Fruit fly (Drosophila melanogaster) whole organism, embryonic: Measurements from ENCODE around the gene Gk2.

Experiments used
- Adf1 ChIP-seq: fragments of 200-800 bp; sonication (Bioruptor generic); IDR thresholded peaks from 2 replicates; pipeline ENCODE4 v1.3.6; 2022; ENCODE audit warnings: missing biosample characterization, missing genetic modification characterization
- Atf-2 ChIP-seq: fragments of 200-800 bp; sonication (Bioruptor generic); optimal IDR thresholded peaks from 2 replicates; lab custom pipeline; 2016; ENCODE audit warnings: missing biosample characterization, missing genetic modification characterization
- B-H1 ChIP-seq: fragments of 200-800 bp; sonication (Bioruptor generic); IDR thresholded peaks from 3 replicates; pipeline ENCODE4 v1.3.6; 2022; ENCODE audit warnings: missing biosample characterization, missing genetic modification characterization
- BEAF-32 ChIP-seq: fragments of 200-800 bp; sonication (Bioruptor generic); optimal IDR thresholded peaks from 3 replicates; lab custom pipeline; 2017; ENCODE audit warnings: missing biosample characterization, missing genetic modification characterization, mild to moderate bottlenecking, moderate library complexity, missing genetic modification reagents
- Bgb ChIP-seq: fragments of 200-800 bp; sonication (Bioruptor generic); IDR thresholded peaks from 2 replicates; pipeline ENCODE4 v1.3.6; 2022; ENCODE audit warnings: missing biosample characterization, missing genetic modification characterization; ENCODE audit not compliant: partially characterized antibody
- CG13894 ChIP-seq: fragments of 200-800 bp; sonication (Bioruptor generic); optimal IDR thresholded peaks from 3 replicates; lab custom pipeline; 2018; ENCODE audit warnings: missing biosample characterization, mild to moderate bottlenecking, missing genetic modification characterization, moderate library complexity
- CG15696 ChIP-seq: fragments of 200-800 bp; sonication (Bioruptor generic); optimal IDR thresholded peaks from 2 replicates; lab custom pipeline; 2019; ENCODE audit warnings: missing biosample characterization, mild to moderate bottlenecking, missing genetic modification characterization, moderate library complexity
- CG1603 ChIP-seq: fragments of 200-800 bp; sonication (Bioruptor generic); optimal IDR thresholded peaks from 2 replicates; lab custom pipeline; 2019; ENCODE audit warnings: missing biosample characterization, mild to moderate bottlenecking, missing genetic modification characterization, moderate library complexity
- CG18764 ChIP-seq: fragments of 200-800 bp; sonication (Bioruptor generic); optimal IDR thresholded peaks from 3 replicates; lab custom pipeline; 2016; ENCODE audit warnings: missing biosample characterization, missing genetic modification characterization
- CG2712 ChIP-seq: fragments of 200-800 bp; optimal IDR thresholded peaks from 3 replicates; lab custom pipeline; 2019; ENCODE audit warnings: missing biosample characterization, mild to moderate bottlenecking, missing genetic modification characterization, moderate library complexity
- CG31224 ChIP-seq: fragments of 200-800 bp; sonication (Bioruptor generic); IDR thresholded peaks from 2 replicates; pipeline ENCODE4 v1.3.6; 2022; ENCODE audit warnings: missing biosample characterization, missing genetic modification characterization
- CG3163 ChIP-seq: fragments of 200-800 bp; sonication (Bioruptor generic); optimal IDR thresholded peaks from 3 replicates; lab custom pipeline; 2016; ENCODE audit warnings: missing biosample characterization, missing genetic modification characterization
- CG3281 ChIP-seq: fragments of 200-800 bp; sonication (Bioruptor generic); optimal IDR thresholded peaks from 3 replicates; lab custom pipeline; 2017; ENCODE audit warnings: missing biosample characterization, mild to moderate bottlenecking, missing genetic modification characterization
- CG8924 ChIP-seq: fragments of 200-800 bp; optimal IDR thresholded peaks from 3 replicates; lab custom pipeline; 2019; ENCODE audit warnings: missing biosample characterization, mild to moderate bottlenecking, missing genetic modification characterization, moderate library complexity
- CG9215 ChIP-seq: fragments of 200-800 bp; sonication (Bioruptor generic); IDR thresholded peaks from 2 replicates; pipeline ENCODE4 v1.3.6; 2022; ENCODE audit warnings: missing biosample characterization, missing genetic modification characterization
- CG9437 ChIP-seq: fragments of 200-800 bp; sonication (Bioruptor generic); optimal IDR thresholded peaks from 2 replicates; lab custom pipeline; 2018; ENCODE audit warnings: missing biosample characterization, mild to moderate bottlenecking, missing genetic modification characterization
- CoRest ChIP-seq: fragments of 200-800 bp; sonication (Bioruptor generic); optimal IDR thresholded peaks from 3 replicates; lab custom pipeline; 2018; ENCODE audit warnings: missing biosample characterization, mild to moderate bottlenecking, missing genetic modification characterization, moderate library complexity
- Dek ChIP-seq: fragments of 200-800 bp; sonication (Bioruptor generic); optimal IDR thresholded peaks from 3 replicates; lab custom pipeline; 2019; ENCODE audit warnings: missing biosample characterization, mild to moderate bottlenecking, missing genetic modification characterization, moderate library complexity
- Ets97D ChIP-seq: fragments of 200-800 bp; sonication (Bioruptor generic); optimal IDR thresholded peaks from 3 replicates; lab custom pipeline; 2016; ENCODE audit warnings: missing biosample characterization, missing genetic modification characterization
- Fer3 ChIP-seq: fragments of 200-800 bp; sonication (Bioruptor generic); optimal IDR thresholded peaks from 2 replicates; lab custom pipeline; 2018; ENCODE audit warnings: missing biosample characterization, mild to moderate bottlenecking, missing genetic modification characterization, moderate library complexity
- Gug ChIP-seq: fragments of 200-800 bp; sonication (Bioruptor generic); IDR thresholded peaks from 4 replicates; pipeline ENCODE4 v1.3.6; 2022; ENCODE audit warnings: missing biosample characterization, missing genetic modification characterization
- Lhr ChIP-seq: fragments of 200-800 bp; sonication (Bioruptor generic); optimal IDR thresholded peaks from 3 replicates; lab custom pipeline; 2017; ENCODE audit warnings: mild to moderate bottlenecking, missing biosample characterization, missing genetic modification reagents, missing genetic modification characterization
- MESR4 ChIP-seq: fragments of 200-800 bp; sonication (Bioruptor generic); optimal IDR thresholded peaks from 2 replicates; lab custom pipeline; 2018; ENCODE audit warnings: missing biosample characterization, mild to moderate bottlenecking, missing genetic modification characterization, moderate library complexity
- Pdp1 ChIP-seq, 2 experiments: fragments of 200-800 bp; sonication (Bioruptor generic); optimal IDR thresholded peaks; 3 replicates each; lab custom pipeline; 2016; ENCODE audit warnings: missing biosample characterization in 2 of 2, missing genetic modification characterization in 2 of 2, mild to moderate bottlenecking in 1 of 2, moderate library complexity in 1 of 2
- Stat92E ChIP-seq, 3 experiments: fragments of >200 bp in 2 of 3; fragments of 200-800 bp in 1 of 3; sonication (Bioruptor generic) in 1 of 3; optimal IDR thresholded peaks; 2 replicates each; lab custom pipeline; 2017 to 2019; ENCODE audit warnings: missing biosample characterization in 3 of 3, missing genetic modification characterization in 3 of 3, mild to moderate bottlenecking in 1 of 3, moderate library complexity in 1 of 3
- ash1 ChIP-seq: fragments of 200-800 bp; sonication (Bioruptor generic); optimal IDR thresholded peaks from 2 replicates; lab custom pipeline; 2018; ENCODE audit warnings: missing biosample characterization, mild to moderate bottlenecking, missing genetic modification characterization
- bab2 ChIP-seq: fragments of 200-800 bp; sonication (Bioruptor generic); optimal IDR thresholded peaks from 2 replicates; lab custom pipeline; 2016; ENCODE audit warnings: missing biosample characterization, missing genetic modification characterization
- btn ChIP-seq: fragments of 200-800 bp; sonication (Bioruptor generic); optimal IDR thresholded peaks from 2 replicates; lab custom pipeline; 2016; ENCODE audit warnings: missing biosample characterization, missing genetic modification characterization
- cad ChIP-seq: fragments of >200 bp; optimal IDR thresholded peaks from 2 replicates; lab custom pipeline; 2017; ENCODE audit warnings: missing biosample characterization, missing genetic modification characterization
- caup ChIP-seq: fragments of 200-800 bp; sonication (Bioruptor generic); optimal IDR thresholded peaks from 3 replicates; lab custom pipeline; 2017; ENCODE audit warnings: missing biosample characterization, mild to moderate bottlenecking, missing genetic modification characterization, moderate library complexity; ENCODE audit not compliant: severe bottlenecking
- chinmo ChIP-seq: fragments of 200-800 bp; sonication (Bioruptor generic); IDR thresholded peaks from 4 replicates; pipeline ENCODE4 v1.3.6; 2022; ENCODE audit warnings: missing biosample characterization, missing genetic modification characterization; ENCODE audit not compliant: partially characterized antibody
- ci ChIP-seq: fragments of 200-800 bp; sonication (Bioruptor generic); IDR thresholded peaks from 3 replicates; pipeline ENCODE4 v1.3.6; 2022; ENCODE audit warnings: missing biosample characterization, missing genetic modification characterization
- dpn ChIP-seq, 2 experiments: fragments of 200-800 bp; sonication (Bioruptor generic); optimal IDR thresholded peaks; 3 replicates each; lab custom pipeline; 2016; ENCODE audit warnings: missing biosample characterization in 2 of 2, missing genetic modification characterization in 2 of 2
- exex ChIP-seq: fragments of 200-800 bp; sonication (Bioruptor generic); optimal IDR thresholded peaks from 4 replicates; lab custom pipeline; 2018; ENCODE audit warnings: missing biosample characterization, mild to moderate bottlenecking, missing genetic modification characterization, moderate library complexity
- eyg ChIP-seq: fragments of 200-800 bp; sonication (Bioruptor generic); optimal IDR thresholded peaks from 3 replicates; lab custom pipeline; 2016; ENCODE audit warnings: missing biosample characterization, missing genetic modification characterization
- grau ChIP-seq: fragments of 200-800 bp; optimal IDR thresholded peaks from 3 replicates; lab custom pipeline; 2019; ENCODE audit warnings: missing biosample characterization, mild to moderate bottlenecking, missing genetic modification characterization, moderate library complexity
- h ChIP-seq: fragments of >200 bp; optimal IDR thresholded peaks from 2 replicates; lab custom pipeline; 2017
- jumu ChIP-seq: fragments of 200-800 bp; sonication (Bioruptor generic); optimal IDR thresholded peaks from 3 replicates; lab custom pipeline; 2016; ENCODE audit warnings: missing biosample characterization, missing genetic modification characterization
- lov ChIP-seq, 2 experiments: fragments of 200-800 bp in 1 of 2; fragments of >200 bp in 1 of 2; sonication (Bioruptor generic) in 1 of 2; IDR thresholded peaks in 1 of 2; optimal IDR thresholded peaks in 1 of 2; 2 replicates in 1 of 2; 3 replicates in 1 of 2; pipeline versions ENCODE4 v1.3.6 to Lab custom; 2017 to 2022; ENCODE audit warnings: missing biosample characterization in 1 of 2, missing genetic modification characterization in 1 of 2
- nom ChIP-seq: fragments of 200-800 bp; sonication (Bioruptor generic); optimal IDR thresholded peaks from 2 replicates; lab custom pipeline; 2017; ENCODE audit warnings: missing biosample characterization, missing genetic modification characterization, mild to moderate bottlenecking, moderate library complexity, missing genetic modification reagents
- pzg ChIP-seq: fragments of 200-800 bp; sonication (Bioruptor generic); optimal IDR thresholded peaks from 3 replicates; lab custom pipeline; 2018; ENCODE audit warnings: missing biosample characterization, mild to moderate bottlenecking, missing genetic modification characterization, moderate library complexity
- rib ChIP-seq: fragments of 200-800 bp; sonication (Bioruptor generic); IDR thresholded peaks from 2 replicates; pipeline ENCODE4 v1.3.6; 2022; ENCODE audit warnings: missing biosample characterization, missing genetic modification characterization
- row ChIP-seq: fragments of 200-800 bp; sonication (Bioruptor generic); IDR thresholded peaks from 3 replicates; pipeline ENCODE4 v1.3.6; 2022; ENCODE audit warnings: missing biosample characterization, missing genetic modification characterization
- sna ChIP-seq: fragments of 200-800 bp; sonication (Bioruptor generic); IDR thresholded peaks from 2 replicates; pipeline ENCODE4 v1.3.6; 2022; ENCODE audit warnings: missing biosample characterization, missing genetic modification characterization; ENCODE audit not compliant: partially characterized antibody
- sob ChIP-seq: fragments of 200-800 bp; sonication (Bioruptor generic); IDR thresholded peaks from 2 replicates; pipeline ENCODE4 v1.3.6; 2022; ENCODE audit warnings: missing biosample characterization, missing genetic modification characterization
- tna ChIP-seq: fragments of 200-800 bp; sonication (Bioruptor generic); IDR thresholded peaks from 2 replicates; pipeline ENCODE4 v1.3.6; 2022; ENCODE audit warnings: missing biosample characterization, missing genetic modification characterization; ENCODE audit not compliant: partially characterized antibody
- zf30C ChIP-seq: fragments of 200-800 bp; sonication (Bioruptor generic); optimal IDR thresholded peaks from 3 replicates; lab custom pipeline; 2018; ENCODE audit warnings: missing biosample characterization, mild to moderate bottlenecking, missing genetic modification characterization

Gk2 gene

DNA sequence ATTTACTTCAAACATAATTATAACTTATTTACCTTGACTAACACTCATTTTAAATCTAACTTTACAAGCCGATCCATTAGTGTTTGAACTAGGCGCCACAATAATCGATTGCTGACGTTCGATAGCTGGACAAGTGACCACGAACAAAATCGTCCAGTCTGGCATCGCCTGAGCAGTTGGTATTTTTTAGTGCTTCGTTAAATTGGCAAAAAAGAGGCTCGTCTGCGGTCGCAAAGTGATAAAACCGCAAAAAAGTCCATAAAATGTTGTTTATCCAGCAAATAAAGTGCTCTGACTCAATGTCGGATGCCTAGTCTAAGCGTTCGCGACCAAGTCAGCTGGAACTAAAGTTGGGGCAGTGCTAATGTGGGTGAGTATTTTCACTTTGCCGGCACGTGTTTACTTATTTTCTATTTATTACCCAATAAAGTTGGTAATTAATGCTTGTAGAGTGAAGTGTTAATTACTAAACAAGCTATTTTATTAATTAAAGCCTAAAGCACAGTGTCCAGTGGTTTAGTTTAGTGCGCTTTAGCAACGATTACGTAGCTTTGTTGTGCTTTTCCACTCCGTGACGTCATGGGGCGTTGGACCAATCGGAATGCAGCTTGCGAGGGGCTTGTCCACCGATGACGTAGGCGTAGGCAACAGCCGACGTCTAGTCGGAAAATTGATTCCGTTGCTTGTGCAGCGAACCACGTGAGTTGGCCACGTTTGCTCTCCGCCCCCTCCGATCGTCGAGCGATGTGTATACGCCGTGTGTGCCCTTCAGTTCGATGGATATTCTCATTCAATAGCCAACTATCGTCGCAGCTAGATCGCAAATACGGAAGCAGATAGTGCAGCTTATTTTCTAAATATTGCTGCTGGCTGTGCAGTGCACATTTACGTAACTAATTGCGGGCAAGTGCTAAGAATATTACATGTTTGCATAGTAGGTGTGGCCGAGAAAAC is at the start of gene Gk2 (continued):
- TF ChIP-seq CoRest (tag; lab: Kevin White, UChicago) (no peak), cad (GFP tag; lab: Kevin White, UChicago) (no peak), ci (peak; percentile 48), zf30C (GFP tag; lab: Kevin White, UChicago) (no peak), CG1603 (tag; lab: Kevin White, UChicago) (peak; percentile 69), ash1 (GFP tag; lab: Kevin White, UChicago) (no peak), Pdp1 (GFP tag; optimal IDR thresholded peaks at IDR 0.05; lab: Kevin White, UChicago) (peak in 1 of 2 experiments; percentile 52), Atf-2 (GFP tag; lab: Kevin White, UChicago) (no peak), grau (tag; lab: Kevin White, UChicago) (no peak), caup (GFP tag; lab: Kevin White, UChicago) (no peak), CG2712 (tag; lab: Kevin White, UChicago) (peak; percentile 2), lov (optimal IDR thresholded peaks at IDR 0.05; lab: Kevin White, UChicago) (no peak), lov (GFP tag; IDR thresholded peaks at IDR 0.05; lab: Robert Waterston, UW) (no peak), CG15696 (no peak), jumu (GFP tag; lab: Kevin White, UChicago) (no peak), exex (tag; lab: Kevin White, UChicago) (no peak), dpn (GFP tag; optimal IDR thresholded peaks at IDR 0.05; lab: Kevin White, UChicago) (no peak), BEAF-32 (GFP tag; lab: Kevin White, UChicago) (peak; percentile 70), CG18764 (GFP tag; lab: Kevin White, UChicago) (no peak), CG9437 (peak; percentile 35), B-H1 (GFP tag; lab: Robert Waterston, UW) (no peak), row (GFP tag; lab: Robert Waterston, UW) (0 out of 3 replicates have a peak, but pooled peaks have one; percentile 5), sob (no peak; the same call in 1 of the 2 replicates), btn (GFP tag; lab: Kevin White, UChicago) (no peak), Dek (tag; lab: Kevin White, UChicago) (no peak), Fer3 (tag; lab: Kevin White, UChicago) (peak; percentile 5), bab2 (GFP tag; lab: Kevin White, UChicago) (no peak), CG8924 (tag; lab: Kevin White, UChicago) (no peak), eyg (GFP tag; lab: Kevin White, UChicago) (no peak), Gug (GFP tag; lab: Robert Waterston, UW) (no peak), Bgb (peak; percentile 65), tna (GFP tag; lab: Robert Waterston, UW) (peak; percentile 50; the same call in 1 of the 2 replicates), MESR4 (no peak), Stat92E (GFP tag; optimal IDR thresholded peaks at IDR 0.05; lab: Kevin White, UChicago) (no peak), nom (GFP tag; lab: Kevin White, UChicago) (no peak), Adf1 (GFP tag; lab: Robert Waterston, UW) (no peak), h (lab: Kevin White, UChicago) (no peak), Ets97D (GFP tag; lab: Kevin White, UChicago) (peak; percentile 55), CG3281 (GFP tag; lab: Kevin White, UChicago) (peak; percentile 22), CG9215 (GFP tag; lab: Robert Waterston, UW) (no peak), sna (GFP tag; lab: Robert Waterston, UW) (peak; percentile 31; the same call in 1 of the 2 replicates), Lhr (GFP tag; lab: Kevin White, UChicago) (peak; percentile 82), CG3163 (GFP tag; lab: Kevin White, UChicago) (no peak), CG31224 (GFP tag; lab: Robert Waterston, UW) (no peak), rib (GFP tag; lab: Robert Waterston, UW) (peak; percentile 28; the same call in 1 of the 2 replicates), pzg (GFP tag; lab: Kevin White, UChicago) (peak; percentile 86), chinmo (peak; percentile 67; the same call in 1 of the 4 replicates), CG13894 (peak; percentile 23)
